Worm (Caenorhabditis elegans) whole organism, mixed stage, embryonic: ENCODE measurements around the gene rdy-2.

Experiments used
- M03D4.4 ChIP-seq: sonication (generic microtip); optimal IDR thresholded peaks from 2 replicates; lab custom pipeline; 2017; ENCODE audit warnings: mild to moderate bottlenecking, missing genetic modification characterization, missing compliant biosample characterization
- bed-3 ChIP-seq: fragments of 200-800 bp; sonication (Bioruptor generic); optimal IDR thresholded peaks from 3 replicates; lab custom pipeline; 2018; ENCODE audit warnings: mild to moderate bottlenecking, missing genetic modification characterization, moderate library complexity, missing compliant biosample characterization
- ceh-39 ChIP-seq: fragments of 150-350 bp; optimal IDR thresholded peaks from 2 replicates; lab custom pipeline; 2014; ENCODE audit warnings: missing biosample characterization, missing genetic modification characterization
- ceh-43 ChIP-seq: fragments of 200-800 bp; sonication (Bioruptor generic); optimal IDR thresholded peaks from 2 replicates; lab custom pipeline; 2018; ENCODE audit warnings: mild to moderate bottlenecking, missing genetic modification characterization, moderate library complexity, missing compliant biosample characterization
- ceh-83 ChIP-seq: fragments of 200-800 bp; sonication (Bioruptor generic); optimal IDR thresholded peaks from 2 replicates; lab custom pipeline; 2018; ENCODE audit warnings: mild to moderate bottlenecking, missing genetic modification characterization, missing compliant biosample characterization
- cnd-1 ChIP-seq: fragments of 200-800 bp; sonication (Bioruptor generic); optimal IDR thresholded peaks from 2 replicates; lab custom pipeline; 2018; ENCODE audit warnings: mild to moderate bottlenecking, missing genetic modification characterization, missing compliant biosample characterization
- drap-1 ChIP-seq: fragments of 200-800 bp; sonication (Bioruptor generic); optimal IDR thresholded peaks from 3 replicates; lab custom pipeline; 2018; ENCODE audit warnings: mild to moderate bottlenecking, missing genetic modification characterization, missing compliant biosample characterization
- elt-3 ChIP-seq: fragments of 150-350 bp; optimal IDR thresholded peaks from 2 replicates; lab custom pipeline; 2014; ENCODE audit warnings: missing biosample characterization, missing genetic modification characterization
- flh-1 ChIP-seq: fragments of 200-800 bp; sonication (Bioruptor generic); optimal IDR thresholded peaks from 2 replicates; lab custom pipeline; 2018; ENCODE audit warnings: mild to moderate bottlenecking, missing genetic modification characterization, moderate library complexity, missing compliant biosample characterization
- ham-2 ChIP-seq: fragments of 200-800 bp; sonication (Bioruptor generic); optimal IDR thresholded peaks from 2 replicates; lab custom pipeline; 2018; ENCODE audit warnings: mild to moderate bottlenecking, missing genetic modification characterization, missing compliant biosample characterization
- hlh-1 ChIP-seq: fragments of 150-350 bp; optimal IDR thresholded peaks from 2 replicates; lab custom pipeline; 2014; ENCODE audit warnings: missing biosample characterization, missing genetic modification reagents, missing genetic modification characterization
- lin-32 ChIP-seq: fragments of 200-800 bp; sonication (Bioruptor generic); optimal IDR thresholded peaks from 2 replicates; lab custom pipeline; 2018; ENCODE audit warnings: mild to moderate bottlenecking, missing genetic modification characterization, missing compliant biosample characterization
- mab-5 ChIP-seq: fragments of 150-350 bp; optimal IDR thresholded peaks from 2 replicates; lab custom pipeline; 2014; ENCODE audit warnings: missing biosample characterization, missing genetic modification characterization
- mls-2 ChIP-seq: sonication (generic microtip); optimal IDR thresholded peaks from 2 replicates; lab custom pipeline; 2016; ENCODE audit warnings: mild to moderate bottlenecking, missing genetic modification characterization, moderate library complexity, missing compliant biosample characterization
- nhr-12 ChIP-seq: fragments of 150-350 bp; optimal IDR thresholded peaks from 2 replicates; lab custom pipeline; 2014; ENCODE audit warnings: missing biosample characterization, missing genetic modification characterization
- nhr-2 ChIP-seq: fragments of 150-350 bp; optimal IDR thresholded peaks from 2 replicates; lab custom pipeline; 2014; ENCODE audit warnings: missing biosample characterization, missing genetic modification characterization
- nhr-28 ChIP-seq: fragments of 150-350 bp; optimal IDR thresholded peaks from 2 replicates; lab custom pipeline; 2014; ENCODE audit warnings: missing biosample characterization, missing genetic modification characterization
- nhr-76 ChIP-seq: sonication (generic microtip); optimal IDR thresholded peaks from 2 replicates; lab custom pipeline; 2017; ENCODE audit warnings: missing biosample characterization, missing genetic modification characterization
- pha-4 ChIP-seq: fragments of 150-350 bp; optimal IDR thresholded peaks from 2 replicates; lab custom pipeline; 2018; ENCODE audit warnings: missing biosample characterization, missing genetic modification reagents, missing genetic modification characterization
- sem-2 ChIP-seq: fragments of 200-800 bp; sonication (Bioruptor generic); optimal IDR thresholded peaks from 2 replicates; lab custom pipeline; 2018; ENCODE audit warnings: mild to moderate bottlenecking, missing genetic modification characterization, missing compliant biosample characterization
- snpc-4 ChIP-seq: fragments of 150-350 bp; optimal IDR thresholded peaks from 2 replicates; lab custom pipeline; 2014; ENCODE audit warnings: missing biosample characterization, missing genetic modification characterization
- sptf-1 ChIP-seq: sonication (generic microtip); optimal IDR thresholded peaks from 2 replicates; lab custom pipeline; 2017; ENCODE audit warnings: mild to moderate bottlenecking, missing genetic modification characterization, moderate library complexity, missing compliant biosample characterization
- tbx-8 ChIP-seq: fragments of 200-800 bp; sonication (Bioruptor generic); optimal IDR thresholded peaks from 2 replicates; lab custom pipeline; 2018; ENCODE audit warnings: mild to moderate bottlenecking, missing genetic modification characterization, moderate library complexity, missing compliant biosample characterization
- unc-120 ChIP-seq: sonication (generic microtip); optimal IDR thresholded peaks from 2 replicates; lab custom pipeline; 2017; ENCODE audit warnings: missing genetic modification characterization, missing compliant biosample characterization; ENCODE audit not compliant: poor library complexity, severe bottlenecking
- unc-39 ChIP-seq: fragments of 150-350 bp; optimal IDR thresholded peaks from 2 replicates; lab custom pipeline; 2014; ENCODE audit warnings: missing biosample characterization, missing genetic modification characterization
- zip-8 ChIP-seq: fragments of 150-350 bp; optimal IDR thresholded peaks from 2 replicates; lab custom pipeline; 2014; ENCODE audit warnings: missing biosample characterization, missing genetic modification characterization
- ztf-11 ChIP-seq: fragments of 150-350 bp; optimal IDR thresholded peaks from 2 replicates; lab custom pipeline; 2014; ENCODE audit warnings: missing biosample characterization, missing genetic modification characterization

Gene rdy-2

DNA sequence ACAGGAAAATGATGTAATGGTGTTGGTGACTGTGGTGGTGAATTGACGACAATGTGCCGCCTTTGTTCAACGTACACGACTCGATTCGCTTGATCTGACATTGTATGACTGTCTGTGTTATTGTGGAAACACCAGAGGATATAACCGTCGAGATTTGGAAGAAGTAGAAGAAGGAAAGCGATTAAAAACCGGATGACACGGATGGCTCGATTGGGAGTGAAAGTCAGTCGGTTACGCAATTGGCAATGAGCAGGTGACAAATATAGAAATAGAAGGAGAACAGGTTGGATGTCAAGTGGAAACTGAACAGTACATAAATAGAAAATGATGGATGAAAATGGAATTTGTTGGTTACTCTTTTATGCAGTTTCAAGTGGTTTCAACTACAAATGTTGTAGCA is at the start of gene rdy-2:
Gene rdy-2, minus strand, starts transcription at position 101 of the 400 bp plus-strand sequence.
- no peak for TF ChIP-seq mab-5 (tag; lab: Kevin White, UChicago)
- no peak for TF ChIP-seq bed-3 (GFP tag; lab: Kevin White, UChicago)
- no peak for TF ChIP-seq ceh-43
- TF ChIP-seq, all 35 proteins: peak for 0

ce11 chrV:13649730-13650349 is 49.1 kb upstream of the rdy-2 start, which contains the start of gene H37A05.4:
Gene H37A05.4 (minus strand): TSS chrV:13649780.
- no peak for TF ChIP-seq drap-1 (GFP tag; lab: Kevin White, UChicago)
- TF ChIP-seq ceh-39: peak; percentile 77
- TF ChIP-seq sptf-1: peak; percentile 9
- peak; percentile 7 for TF ChIP-seq sem-2 (GFP tag; lab: Kevin White, UChicago)
- TF ChIP-seq pha-4 (tag; lab: Kevin White, UChicago): no peak
- TF ChIP-seq nhr-2 (tag; lab: Kevin White, UChicago): no peak
- TF ChIP-seq, all 35 proteins: peak for 3

DNA sequence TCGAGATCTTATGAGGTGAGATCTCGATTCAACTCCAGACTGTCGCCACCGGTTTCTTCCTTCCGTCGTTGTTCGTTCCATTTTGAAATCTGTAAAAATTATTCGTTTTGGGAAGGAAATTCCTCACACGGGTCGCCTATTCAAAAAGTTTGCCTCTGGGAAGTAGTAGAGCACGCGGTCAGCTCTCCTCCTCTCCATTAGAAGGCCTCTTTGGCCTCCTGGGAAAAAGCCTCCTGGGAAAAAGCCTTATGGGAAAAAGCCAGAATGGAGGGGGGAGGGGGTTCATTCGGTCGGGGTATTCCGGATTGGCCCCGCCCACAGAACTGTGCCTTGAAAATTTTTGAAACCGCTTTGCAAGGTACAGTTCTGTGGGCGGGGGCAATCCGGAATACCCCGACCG is 46.8 kb upstream of the rdy-2 start:
- TF ChIP-seq nhr-76 (tag; lab: Kevin White, UChicago) (no peak), sptf-1 (no peak), nhr-28 (tag; lab: Kevin White, UChicago) (no peak), unc-120 (tag; lab: Kevin White, UChicago) (no peak), ceh-83 (GFP tag; lab: Kevin White, UChicago) (no peak), ceh-39 (no peak), drap-1 (GFP tag; lab: Kevin White, UChicago) (no peak), bed-3 (GFP tag; lab: Kevin White, UChicago) (no peak), snpc-4 (tag; lab: Kevin White, UChicago) (no peak), unc-39 (tag; lab: Kevin White, UChicago) (no peak), ztf-11 (tag; lab: Kevin White, UChicago) (no peak), M03D4.4 (tag; lab: Kevin White, UChicago) (no peak), mab-5 (tag; lab: Kevin White, UChicago) (no peak), tbx-8 (GFP tag; lab: Kevin White, UChicago) (no peak), mls-2 (tag; lab: Kevin White, UChicago) (no peak), zip-8 (tag; lab: Kevin White, UChicago) (no peak)

DNA sequence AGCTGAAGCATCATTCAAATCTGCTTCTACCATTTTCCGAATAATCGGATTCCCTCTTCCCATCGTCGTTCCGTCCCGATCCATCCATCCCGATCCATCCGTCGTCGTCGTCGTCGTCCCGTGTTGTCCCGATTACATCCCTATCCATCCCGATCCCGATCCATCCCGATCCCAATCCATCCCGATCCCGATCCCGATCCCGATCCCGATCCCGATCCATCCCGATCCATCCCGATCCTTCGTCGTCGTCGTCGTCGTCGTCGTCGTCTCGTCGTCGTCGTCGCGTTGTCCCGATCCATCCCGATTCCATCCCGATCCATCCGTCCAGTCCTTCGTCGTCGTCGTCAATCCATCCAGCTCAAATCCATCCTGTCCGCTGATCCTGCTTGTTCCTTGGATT is 46.4 kb upstream of the rdy-2 start:
- TF ChIP-seq elt-3 (tag; lab: Kevin White, UChicago): no peak
- no peak for TF ChIP-seq ztf-11 (tag; lab: Kevin White, UChicago)
- TF ChIP-seq cnd-1 (tag; lab: Kevin White, UChicago): no peak
- no peak for TF ChIP-seq mls-2 (tag; lab: Kevin White, UChicago)
- no peak for TF ChIP-seq nhr-28 (tag; lab: Kevin White, UChicago)
- no peak for TF ChIP-seq nhr-12 (tag; lab: Kevin White, UChicago)
- TF ChIP-seq flh-1 (GFP tag; lab: Kevin White, UChicago): no peak
- no peak for TF ChIP-seq hlh-1 (tag; lab: Kevin White, UChicago)

DNA sequence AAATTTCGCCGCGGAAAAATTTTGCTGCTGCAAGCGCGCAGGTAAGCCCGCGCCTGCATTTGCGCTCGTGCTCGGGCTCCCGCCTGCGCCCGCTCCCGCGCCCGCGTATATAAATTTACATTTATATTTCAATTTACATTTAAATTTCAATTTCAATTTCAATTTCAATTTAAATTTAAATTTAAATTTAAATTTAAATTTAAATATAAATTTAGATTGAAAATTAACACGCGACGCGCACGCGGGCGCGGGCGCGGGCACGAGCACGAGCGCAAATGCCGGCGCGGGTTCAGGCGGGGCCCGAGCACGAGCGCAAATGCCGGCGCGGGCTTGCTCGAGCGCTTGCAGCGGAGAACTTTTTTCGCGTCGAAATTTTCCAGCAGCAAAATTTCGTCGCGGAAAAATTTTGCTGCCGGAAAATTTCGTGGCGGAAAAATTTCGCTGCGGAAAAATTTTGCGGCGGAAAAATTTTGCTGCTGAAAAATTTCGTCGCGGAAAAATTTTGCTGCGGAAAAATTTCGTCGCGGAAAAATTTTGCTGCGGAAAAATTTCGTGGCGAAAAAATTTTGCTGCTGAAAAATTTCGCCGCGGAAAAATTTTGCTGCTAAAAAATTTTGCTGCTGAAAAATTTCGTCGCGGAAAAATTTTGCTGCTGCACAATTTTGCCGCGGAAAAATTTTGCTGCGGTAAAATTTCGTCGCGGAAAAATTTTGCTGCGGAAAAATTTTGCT is 45.2 kb upstream of the rdy-2 start:
- TF ChIP-seq nhr-2 (tag; lab: Kevin White, UChicago) (no peak), sptf-1 (peak; percentile 62)

- TF ChIP-seq ham-2 (GFP tag; lab: Kevin White, UChicago): no peak
- no peak for TF ChIP-seq lin-32
- TF ChIP-seq tbx-8 (GFP tag; lab: Kevin White, UChicago): no peak
- TF ChIP-seq sem-2 (GFP tag; lab: Kevin White, UChicago): no peak
- no peak for TF ChIP-seq zip-8 (tag; lab: Kevin White, UChicago)
Measured at ce11 chrV:13638040-13638439, 37.3 kb upstream of the rdy-2 start.
